Fruit fly (Drosophila melanogaster) whole organism, embryonic: ENCODE data around the gene Sgp.

Source experiments
- Atf-2 ChIP-seq: fragments of 200-800 bp; sonication (Bioruptor generic); optimal IDR thresholded peaks from 2 replicates; lab custom pipeline; 2016; ENCODE audit warnings: missing biosample characterization, missing genetic modification characterization
- BtbVII ChIP-seq: fragments of 200-800 bp; sonication (Bioruptor generic); optimal IDR thresholded peaks from 3 replicates; lab custom pipeline; 2017; ENCODE audit warnings: missing biosample characterization, mild to moderate bottlenecking, missing genetic modification characterization
- CG1024 ChIP-seq: fragments of 200-800 bp; sonication (Bioruptor generic); IDR thresholded peaks from 2 replicates; pipeline ENCODE4 v1.3.6; 2022; ENCODE audit warnings: missing biosample characterization, missing genetic modification characterization
- CG10321 ChIP-seq: fragments of 200-800 bp; sonication (Bioruptor generic); IDR thresholded peaks from 2 replicates; pipeline ENCODE4 v1.3.6; 2022; ENCODE audit warnings: missing biosample characterization, missing genetic modification characterization
- CG11085 ChIP-seq: fragments of 200-800 bp; sonication (Bioruptor generic); IDR thresholded peaks from 2 replicates; pipeline ENCODE4 v1.3.6; 2022; ENCODE audit warnings: missing biosample characterization, missing genetic modification characterization
- CG11093 ChIP-seq: fragments of 200-800 bp; sonication (Bioruptor generic); IDR thresholded peaks from 3 replicates; pipeline ENCODE4 v1.3.6; 2022; ENCODE audit warnings: missing biosample characterization, missing genetic modification characterization
- CG11398 ChIP-seq: fragments of 200-800 bp; sonication (Bioruptor generic); optimal IDR thresholded peaks from 2 replicates; lab custom pipeline; 2016; ENCODE audit warnings: missing biosample characterization, missing genetic modification characterization
- CG11504 ChIP-seq: fragments of 200-800 bp; sonication (Bioruptor generic); optimal IDR thresholded peaks from 3 replicates; lab custom pipeline; 2019; ENCODE audit warnings: missing biosample characterization, mild to moderate bottlenecking, missing genetic modification characterization, moderate library complexity
- CG12071 ChIP-seq: fragments of 200-800 bp; sonication (Bioruptor generic); optimal IDR thresholded peaks from 3 replicates; lab custom pipeline; 2018; ENCODE audit warnings: missing biosample characterization, mild to moderate bottlenecking, missing genetic modification characterization
- CG13424 ChIP-seq: fragments of 200-800 bp; sonication (Bioruptor generic); optimal IDR thresholded peaks from 2 replicates; lab custom pipeline; 2019; ENCODE audit warnings: missing biosample characterization, mild to moderate bottlenecking, missing genetic modification characterization, moderate library complexity
- CG16863 ChIP-seq: fragments of 200-800 bp; sonication (Bioruptor generic); optimal IDR thresholded peaks from 3 replicates; lab custom pipeline; 2016; ENCODE audit warnings: missing biosample characterization, missing genetic modification characterization
- CG17829 ChIP-seq: fragments of 200-800 bp; optimal IDR thresholded peaks from 2 replicates; lab custom pipeline; 2019; ENCODE audit warnings: missing biosample characterization, mild to moderate bottlenecking, missing genetic modification characterization, moderate library complexity
- CG2116 ChIP-seq: fragments of 200-800 bp; sonication (Bioruptor generic); optimal IDR thresholded peaks from 3 replicates; lab custom pipeline; 2018; ENCODE audit warnings: missing biosample characterization, mild to moderate bottlenecking, missing genetic modification characterization
- CG3065 ChIP-seq: fragments of 200-800 bp; sonication (Bioruptor generic); optimal IDR thresholded peaks from 2 replicates; lab custom pipeline; 2016; ENCODE audit warnings: missing biosample characterization, missing genetic modification characterization
- CG34376 ChIP-seq: fragments of 200-800 bp; sonication (Bioruptor generic); optimal IDR thresholded peaks from 2 replicates; lab custom pipeline; 2018; ENCODE audit warnings: missing biosample characterization, mild to moderate bottlenecking, missing genetic modification characterization
- CG3838 ChIP-seq: fragments of 200-800 bp; sonication (Bioruptor generic); optimal IDR thresholded peaks from 3 replicates; lab custom pipeline; 2016; ENCODE audit warnings: missing biosample characterization, missing genetic modification characterization
- CG6254 ChIP-seq: fragments of 200-800 bp; sonication (Bioruptor generic); optimal IDR thresholded peaks from 3 replicates; lab custom pipeline; 2017; ENCODE audit warnings: mild to moderate bottlenecking, missing biosample characterization, missing genetic modification reagents, missing genetic modification characterization
- CG6765 ChIP-seq: fragments of 200-800 bp; sonication (Bioruptor generic); optimal IDR thresholded peaks from 3 replicates; lab custom pipeline; 2017; ENCODE audit warnings: missing biosample characterization, mild to moderate bottlenecking, missing genetic modification characterization
- CG6813 ChIP-seq: fragments of 200-800 bp; sonication (Bioruptor generic); optimal IDR thresholded peaks from 2 replicates; lab custom pipeline; 2017; ENCODE audit warnings: missing biosample characterization, missing genetic modification characterization, mild to moderate bottlenecking, moderate library complexity, missing genetic modification reagents
- CG8089 ChIP-seq: fragments of 200-800 bp; sonication (Bioruptor generic); optimal IDR thresholded peaks from 3 replicates; lab custom pipeline; 2016; ENCODE audit warnings: missing biosample characterization, missing genetic modification characterization
- CG8765 ChIP-seq: fragments of 200-800 bp; sonication (Bioruptor generic); IDR thresholded peaks from 2 replicates; pipeline ENCODE4 v1.3.6; 2022; ENCODE audit warnings: missing biosample characterization, missing genetic modification characterization
- CG9727 ChIP-seq: fragments of 200-800 bp; sonication (Bioruptor generic); optimal IDR thresholded peaks from 3 replicates; lab custom pipeline; 2017; ENCODE audit warnings: missing biosample characterization, mild to moderate bottlenecking, missing genetic modification characterization
- CHES-1-like ChIP-seq: fragments of 200-800 bp; sonication (Bioruptor generic); optimal IDR thresholded peaks from 2 replicates; lab custom pipeline; 2016; ENCODE audit warnings: missing biosample characterization, missing genetic modification characterization
- Dek ChIP-seq: fragments of 200-800 bp; sonication (Bioruptor generic); optimal IDR thresholded peaks from 3 replicates; lab custom pipeline; 2019; ENCODE audit warnings: missing biosample characterization, mild to moderate bottlenecking, missing genetic modification characterization, moderate library complexity
- Dip2 ChIP-seq: fragments of 200-800 bp; sonication (Bioruptor generic); IDR thresholded peaks from 2 replicates; pipeline ENCODE4 v1.3.6; 2022; ENCODE audit warnings: missing biosample characterization, missing genetic modification characterization
- Fer3 ChIP-seq: fragments of 200-800 bp; sonication (Bioruptor generic); optimal IDR thresholded peaks from 2 replicates; lab custom pipeline; 2018; ENCODE audit warnings: missing biosample characterization, mild to moderate bottlenecking, missing genetic modification characterization, moderate library complexity
- H2.0 ChIP-seq: fragments of 200-800 bp; sonication (Bioruptor generic); IDR thresholded peaks from 2 replicates; pipeline ENCODE4 v1.3.6; 2022; ENCODE audit warnings: missing biosample characterization, missing genetic modification characterization
- HHEX ChIP-seq: fragments of 200-800 bp; sonication (Bioruptor generic); optimal IDR thresholded peaks from 3 replicates; lab custom pipeline; 2017; ENCODE audit warnings: missing biosample characterization, mild to moderate bottlenecking, missing genetic modification characterization, missing genetic modification reagents
- HLH54F ChIP-seq: fragments of 200-800 bp; sonication (Bioruptor generic); optimal IDR thresholded peaks from 3 replicates; lab custom pipeline; 2016; ENCODE audit warnings: missing biosample characterization, missing genetic modification characterization
- Hand ChIP-seq: fragments of 200-800 bp; sonication (Bioruptor generic); optimal IDR thresholded peaks from 2 replicates; lab custom pipeline; 2017; ENCODE audit warnings: mild to moderate bottlenecking, missing biosample characterization, missing genetic modification reagents, missing genetic modification characterization
- Hr39 ChIP-seq: fragments of >200 bp; optimal IDR thresholded peaks from 2 replicates; lab custom pipeline; 2017
- Myb ChIP-seq: fragments of 200-800 bp; sonication (Bioruptor generic); optimal IDR thresholded peaks from 2 replicates; lab custom pipeline; 2016; ENCODE audit warnings: missing biosample characterization, missing genetic modification characterization
- Oaz ChIP-seq: fragments of 200-800 bp; sonication (Bioruptor generic); IDR thresholded peaks from 2 replicates; pipeline ENCODE4 v1.3.6; 2022; ENCODE audit warnings: missing biosample characterization, missing genetic modification characterization
- Oli ChIP-seq: fragments of 200-800 bp; sonication (Bioruptor generic); optimal IDR thresholded peaks from 2 replicates; lab custom pipeline; 2018; ENCODE audit warnings: missing biosample characterization, mild to moderate bottlenecking, missing genetic modification characterization, moderate library complexity
- Pdp1 ChIP-seq, 2 experiments: fragments of 200-800 bp; sonication (Bioruptor generic); optimal IDR thresholded peaks; 3 replicates each; lab custom pipeline; 2016; ENCODE audit warnings: missing biosample characterization in 2 of 2, missing genetic modification characterization in 2 of 2, mild to moderate bottlenecking in 1 of 2, moderate library complexity in 1 of 2
- Taf1 ChIP-seq: fragments of 200-800 bp; sonication (Bioruptor generic); IDR thresholded peaks from 2 replicates; pipeline ENCODE4 v1.3.6; 2022; ENCODE audit warnings: missing biosample characterization, missing genetic modification characterization
- Usf ChIP-seq: fragments of 200-800 bp; sonication (Bioruptor generic); optimal IDR thresholded peaks from 2 replicates; lab custom pipeline; 2017; ENCODE audit warnings: missing genotype, missing biosample characterization, missing genetic modification characterization
- Xbp1 ChIP-seq: fragments of 200-800 bp; sonication (Bioruptor generic); optimal IDR thresholded peaks from 3 replicates; lab custom pipeline; 2016; ENCODE audit warnings: missing biosample characterization, mild to moderate bottlenecking, missing genetic modification characterization
- Xrp1 ChIP-seq: fragments of 200-800 bp; sonication (Bioruptor generic); IDR thresholded peaks from 2 replicates; pipeline ENCODE4 v1.3.6; 2022; ENCODE audit warnings: missing biosample characterization, missing genetic modification characterization
- chn ChIP-seq: fragments of 200-800 bp; sonication (Bioruptor generic); optimal IDR thresholded peaks from 2 replicates; lab custom pipeline; 2016; ENCODE audit warnings: missing biosample characterization, missing genetic modification characterization
- ind ChIP-seq: fragments of 200-800 bp; sonication (Bioruptor generic); optimal IDR thresholded peaks from 3 replicates; lab custom pipeline; 2016; ENCODE audit warnings: missing biosample characterization, missing genetic modification characterization
- kay ChIP-seq: fragments of 200-800 bp; sonication (Bioruptor generic); optimal IDR thresholded peaks from 2 replicates; lab custom pipeline; 2016; ENCODE audit warnings: missing biosample characterization, missing genetic modification characterization
- odd ChIP-seq: fragments of 200-800 bp; sonication (Bioruptor generic); optimal IDR thresholded peaks from 2 replicates; lab custom pipeline; 2017; ENCODE audit warnings: missing biosample characterization, mild to moderate bottlenecking, missing genetic modification characterization
- p53 ChIP-seq: fragments of 200-800 bp; sonication (Bioruptor generic); optimal IDR thresholded peaks from 2 replicates; lab custom pipeline; 2016; ENCODE audit warnings: missing biosample characterization, missing genetic modification characterization
- pfk ChIP-seq: fragments of 200-800 bp; sonication (Bioruptor generic); optimal IDR thresholded peaks from 2 replicates; lab custom pipeline; 2018; ENCODE audit warnings: missing biosample characterization, mild to moderate bottlenecking, missing genetic modification characterization, moderate library complexity
- pita ChIP-seq: fragments of 200-800 bp; sonication (Bioruptor generic); optimal IDR thresholded peaks from 2 replicates; lab custom pipeline; 2017; ENCODE audit warnings: missing biosample characterization, mild to moderate bottlenecking, missing genetic modification characterization
- run ChIP-seq: fragments of 200-800 bp; sonication (Bioruptor generic); optimal IDR thresholded peaks from 3 replicates; lab custom pipeline; 2018; ENCODE audit warnings: missing biosample characterization, mild to moderate bottlenecking, missing genetic modification characterization
- sens-2 ChIP-seq: fragments of 200-800 bp; sonication (Bioruptor generic); IDR thresholded peaks from 2 replicates; pipeline ENCODE4 v1.3.6; 2022; ENCODE audit warnings: missing biosample characterization, missing genetic modification characterization
- stwl ChIP-seq: fragments of 200-800 bp; sonication (Bioruptor generic); optimal IDR thresholded peaks from 3 replicates; lab custom pipeline; 2018; ENCODE audit warnings: missing biosample characterization, mild to moderate bottlenecking, missing genetic modification characterization, moderate library complexity
- unc-4 ChIP-seq: fragments of 200-800 bp; sonication (Bioruptor generic); IDR thresholded peaks from 2 replicates; pipeline ENCODE4 v1.3.6; 2022; ENCODE audit warnings: missing biosample characterization, missing genetic modification characterization; ENCODE audit not compliant: partially characterized antibody
- vfl ChIP-seq: fragments of 200-800 bp; sonication (Bioruptor generic); optimal IDR thresholded peaks from 2 replicates; lab custom pipeline; 2016; ENCODE audit warnings: missing biosample characterization, missing genetic modification characterization
- z ChIP-seq: fragments of 200-800 bp; sonication (Bioruptor generic); IDR thresholded peaks from 3 replicates; pipeline ENCODE4 v1.3.6; 2022; ENCODE audit warnings: missing biosample characterization, missing genetic modification characterization

Sgp gene

DNA sequence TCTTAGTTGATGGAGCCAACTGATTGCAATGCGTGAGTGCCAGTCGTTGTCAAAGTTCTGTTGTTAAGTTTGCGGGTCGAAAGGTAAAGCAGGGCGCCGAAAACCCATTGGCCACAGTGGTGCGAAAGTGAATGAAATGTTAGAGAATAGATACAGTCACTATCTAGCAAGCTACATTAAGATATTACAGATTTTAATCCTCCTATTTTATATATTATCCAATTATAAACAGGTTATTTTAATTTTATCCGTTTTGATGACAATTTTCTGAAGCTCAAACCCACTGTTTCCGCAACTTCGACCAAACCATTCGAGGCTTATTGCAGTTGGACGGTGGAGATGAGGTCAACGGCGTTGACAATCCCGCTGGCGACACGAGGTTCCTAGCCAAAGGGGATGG is 33.0 kb downstream of the Sgp start (continued):
- TF ChIP-seq Oli (tag; lab: Kevin White, UChicago) (peak; percentile 55), run (tag; lab: Kevin White, UChicago) (no peak), CG11093 (GFP tag; lab: Robert Waterston, UW) (no peak; the same call in 2 of the 3 replicates), BtbVII (GFP tag; lab: Kevin White, UChicago) (no peak), ind (GFP tag; lab: Kevin White, UChicago) (peak; percentile 30), CG1024 (GFP tag; lab: Robert Waterston, UW) (peak; percentile 39; the same call in 1 of the 2 replicates), CG6765 (GFP tag; lab: Kevin White, UChicago) (no peak), p53 (GFP tag; lab: Kevin White, UChicago) (no peak), CG11398 (GFP tag; lab: Kevin White, UChicago) (no peak), Dip2 (GFP tag; lab: Robert Waterston, UW) (no peak), CG11085 (GFP tag; lab: Robert Waterston, UW) (no peak), chn (GFP tag; lab: Kevin White, UChicago) (no peak), pita (GFP tag; lab: Kevin White, UChicago) (no peak), CG6813 (GFP tag; lab: Kevin White, UChicago) (no peak), sens-2 (no peak), HHEX (GFP tag; lab: Kevin White, UChicago) (no peak), odd (GFP tag; lab: Kevin White, UChicago) (no peak), Pdp1 (GFP tag; optimal IDR thresholded peaks at IDR 0.05; lab: Kevin White, UChicago) (no peak), Xrp1 (GFP tag; lab: Robert Waterston, UW) (peak; percentile 72), Taf1 (GFP tag; lab: Robert Waterston, UW) (no peak), CG11504 (peak; percentile 34), CG17829 (tag; lab: Kevin White, UChicago) (peak; percentile 30), CG3065 (GFP tag; lab: Kevin White, UChicago) (no peak), Dek (tag; lab: Kevin White, UChicago) (no peak), CG8089 (no peak), z (GFP tag; lab: Robert Waterston, UW) (no peak), CG3838 (no peak), CG13424 (no peak), HLH54F (GFP tag; lab: Kevin White, UChicago) (no peak), Oaz (GFP tag; lab: Robert Waterston, UW) (0 out of 2 replicates have a peak, but pooled peaks have one; percentile 6), Usf (GFP tag; lab: Kevin White, UChicago) (no peak), CG6254 (peak; percentile 5), unc-4 (GFP tag; lab: Robert Waterston, UW) (no peak), CG16863 (GFP tag; lab: Kevin White, UChicago) (no peak), CG34376 (GFP tag; lab: Kevin White, UChicago) (no peak), CG8765 (GFP tag; lab: Robert Waterston, UW) (no peak), CG10321 (GFP tag; lab: Robert Waterston, UW) (no peak), Fer3 (tag; lab: Kevin White, UChicago) (peak; percentile 11), pfk (GFP tag; lab: Kevin White, UChicago) (no peak), CG9727 (GFP tag; lab: Kevin White, UChicago) (peak; percentile 36), stwl (tag; lab: Kevin White, UChicago) (no peak), Xbp1 (GFP tag; lab: Kevin White, UChicago) (no peak), vfl (GFP tag; lab: Kevin White, UChicago) (no peak), CG2116 (no peak), kay (GFP tag; lab: Kevin White, UChicago) (no peak), Atf-2 (GFP tag; lab: Kevin White, UChicago) (no peak), CG12071 (no peak), Hand (GFP tag; lab: Kevin White, UChicago) (no peak), CHES-1-like (GFP tag; lab: Kevin White, UChicago) (no peak), Myb (GFP tag; lab: Kevin White, UChicago) (no peak), Hr39 (lab: Kevin White, UChicago) (no peak), H2.0 (GFP tag; lab: Robert Waterston, UW) (no peak)
